Fruit fly (Drosophila melanogaster): ENCODE results near the gene hwt.

Gene hwt

dm6 chrX:12580498-12581304, 12.4 kb upstream of the hwt start (continued):
- TF ChIP-seq sug (tag; optimal IDR thresholded peaks at IDR 0.05) (peak; percentile 31), vvl (GFP tag; IDR thresholded peaks at IDR 0.05) (no peak), CG30403 (GFP tag; optimal IDR thresholded peaks at IDR 0.05) (peak; percentile 1), CG10431 (GFP tag; optimal IDR thresholded peaks at IDR 0.05) (peak; percentile 74), CG12659 (GFP tag; optimal IDR thresholded peaks at IDR 0.05) (peak; percentile 18), CG34376 (GFP tag; optimal IDR thresholded peaks at IDR 0.05) (peak; percentile 18), cg (GFP tag; optimal IDR thresholded peaks at IDR 0.05) (peak; percentile 66)

DNA sequence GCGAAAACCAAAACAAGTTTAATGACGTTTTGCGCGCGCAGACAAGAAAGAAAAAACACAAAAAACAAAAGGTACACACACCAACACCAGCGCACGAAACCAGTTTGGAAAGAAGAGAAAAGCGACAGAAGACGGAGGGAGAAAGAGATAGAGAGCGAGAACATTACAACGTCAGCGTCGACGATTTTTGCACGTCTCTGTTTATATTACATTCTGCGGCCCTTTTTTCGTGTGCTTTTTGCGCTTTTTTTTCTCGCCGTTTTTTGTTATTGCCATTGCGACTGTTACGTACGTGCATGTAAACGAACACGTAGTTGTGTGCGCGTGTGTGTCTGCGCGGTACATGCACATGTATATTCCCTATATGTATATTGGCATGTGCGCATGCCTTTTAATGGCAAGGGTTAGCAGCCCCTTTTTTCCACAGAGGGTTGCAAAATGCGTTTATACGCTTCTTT, 11.8 kb upstream of the hwt start:
- TF ChIP-seq CG18764 (GFP tag; optimal IDR thresholded peaks at IDR 0.05) (no peak), CG33557 (GFP tag; optimal IDR thresholded peaks at IDR 0.05) (no peak), Atf6 (GFP tag; IDR thresholded peaks at IDR 0.05) (no peak), Ets65A (GFP tag) (no peak), CG13424 (tag; optimal IDR thresholded peaks at IDR 0.05) (no peak), sna (GFP tag; IDR thresholded peaks at IDR 0.05; ENCODE audit: partially characterized antibody) (0 out of 2 replicates have a peak, but pooled peaks have one; percentile 20), p53 (GFP tag; optimal IDR thresholded peaks at IDR 0.05) (no peak), peb (GFP tag; IDR thresholded peaks at IDR 0.05) (no peak), CG9797 (GFP tag; optimal IDR thresholded peaks at IDR 0.05) (no peak), Dip2 (GFP tag; IDR thresholded peaks at IDR 0.05) (no peak), org-1 (GFP tag; optimal IDR thresholded peaks at IDR 0.05) (no peak), CG12391 (tag; optimal IDR thresholded peaks at IDR 0.05) (no peak), pros (GFP tag; optimal IDR thresholded peaks at IDR 0.05) (peak; percentile 40), CG4707 (GFP tag; optimal IDR thresholded peaks at IDR 0.05) (no peak), CG32767 (GFP tag; IDR thresholded peaks at IDR 0.05) (no peak), ham (GFP tag; IDR thresholded peaks at IDR 0.05) (no peak), seq (GFP tag; IDR thresholded peaks at IDR 0.05) (no peak), HLH4C (GFP tag; IDR thresholded peaks at IDR 0.05; ENCODE audit: partially characterized antibody) (no peak), CG34376 (GFP tag; optimal IDR thresholded peaks at IDR 0.05) (no peak), trem (tag; optimal IDR thresholded peaks at IDR 0.05) (peak; percentile 30), CG16815 (GFP tag; optimal IDR thresholded peaks at IDR 0.05) (no peak), gcm2 (GFP tag; optimal IDR thresholded peaks at IDR 0.05) (no peak), CG2889 (GFP tag; IDR thresholded peaks at IDR 0.05) (no peak), ttk (GFP tag; IDR thresholded peaks at IDR 0.05) (no peak), NFAT (GFP tag; IDR thresholded peaks at IDR 0.05) (no peak), chinmo (GFP tag; IDR thresholded peaks at IDR 0.05; ENCODE audit: partially characterized antibody) (peak; percentile 85; the same call in 3 of the 4 replicates), CG42726 (GFP tag; IDR thresholded peaks at IDR 0.05; ENCODE audit: partially characterized antibody) (no peak), CG9727 (GFP tag; optimal IDR thresholded peaks at IDR 0.05) (no peak), Dfd (GFP tag; optimal IDR thresholded peaks at IDR 0.05) (no peak), CG3281 (GFP tag; optimal IDR thresholded peaks at IDR 0.05) (no peak), CG3065 (GFP tag; optimal IDR thresholded peaks at IDR 0.05) (no peak), CG7928 (GFP tag; optimal IDR thresholded peaks at IDR 0.05) (no peak), CG8765 (GFP tag; IDR thresholded peaks at IDR 0.05) (no peak), unc-4 (GFP tag; IDR thresholded peaks at IDR 0.05; ENCODE audit: partially characterized antibody) (no peak), chm (GFP tag; IDR thresholded peaks at IDR 0.05) (no peak), CG16863 (GFP tag; optimal IDR thresholded peaks at IDR 0.05) (no peak), Atf3 (GFP tag; optimal IDR thresholded peaks at IDR 0.05) (no peak), CG15479 (GFP tag; optimal IDR thresholded peaks at IDR 0.05) (peak; percentile 80), CG1603 (tag; optimal IDR thresholded peaks at IDR 0.05) (no peak), CG10431 (GFP tag; optimal IDR thresholded peaks at IDR 0.05) (no peak), CG2202 (tag; optimal IDR thresholded peaks at IDR 0.05) (no peak), lbe (GFP tag; optimal IDR thresholded peaks at IDR 0.05) (peak; percentile 41), az2 (GFP tag; optimal IDR thresholded peaks at IDR 0.05) (no peak)
